Worm (Caenorhabditis elegans) whole organism, late embryonic: ENCODE results near the gene ZC132.11.
"Not testable (repeated sequence)": the region's sequence is repeated elsewhere in the genome, so short reads cannot be mapped to it uniquely, and the experiment has no call there.

Experiments
- C38D4.7 ChIP-seq: fragments of 200-800 bp; sonication (Bioruptor generic); optimal IDR thresholded peaks from 2 replicates; lab custom pipeline; 2018; ENCODE audit warnings: mild to moderate bottlenecking, missing genetic modification characterization, moderate library complexity, missing compliant biosample characterization
- ama-1 ChIP-seq: fragments of 150-350 bp; optimal IDR thresholded peaks from 2 replicates; lab custom pipeline; 2014
- ceh-45 ChIP-seq: fragments of 200-800 bp; sonication (Bioruptor generic); IDR thresholded peaks from 2 replicates; pipeline ENCODE4 v1.3.6; 2022; ENCODE audit warnings: missing genetic modification reagents, missing genetic modification characterization, missing compliant biosample characterization
- hlh-8 ChIP-seq: sonication (generic microtip); optimal IDR thresholded peaks from 2 replicates; lab custom pipeline; 2016; ENCODE audit warnings: missing genotype, missing genetic modification characterization, missing compliant biosample characterization
- mec-3 ChIP-seq: sonication (generic microtip); optimal IDR thresholded peaks from 2 replicates; lab custom pipeline; 2016; ENCODE audit warnings: borderline replicate concordance, missing genetic modification characterization, missing compliant biosample characterization
- nhr-11 ChIP-seq: fragments of 150-350 bp; optimal IDR thresholded peaks from 2 replicates; lab custom pipeline; 2014; ENCODE audit warnings: missing biosample characterization, missing genetic modification characterization
- odd-2 ChIP-seq: sonication (generic microtip); optimal IDR thresholded peaks from 2 replicates; lab custom pipeline; 2017; ENCODE audit warnings: antibody characterized with exemption, mild to moderate bottlenecking, missing genetic modification characterization, missing compliant biosample characterization
- pha-4 ChIP-seq: fragments of 150-350 bp; optimal IDR thresholded peaks from 2 replicates; lab custom pipeline; 2018; ENCODE audit warnings: missing biosample characterization, missing genetic modification reagents, missing genetic modification characterization
- pqm-1 ChIP-seq: sonication (generic microtip); optimal IDR thresholded peaks from 2 replicates; lab custom pipeline; 2016; ENCODE audit warnings: missing genetic modification characterization, missing compliant biosample characterization
- pros-1 ChIP-seq: fragments of 150-350 bp; optimal IDR thresholded peaks from 2 replicates; lab custom pipeline; 2014; ENCODE audit warnings: missing biosample characterization, missing genetic modification reagents, missing genetic modification characterization
- sox-4 ChIP-seq: sonication (generic microtip); optimal IDR thresholded peaks from 2 replicates; lab custom pipeline; 2017; ENCODE audit warnings: mild to moderate bottlenecking, missing genetic modification characterization, inconsistent platforms, missing compliant biosample characterization

- TF ChIP-seq C38D4.7; nhr-11 (tag; lab: Kevin White, UChicago); odd-2 (tag; lab: Kevin White, UChicago); mec-3; pha-4 (tag; lab: Kevin White, UChicago); pros-1 (tag; lab: Kevin White, UChicago); ceh-45; hlh-8 (tag; lab: Kevin White, UChicago); ama-1 (lab: Kevin White, UChicago); pqm-1 (tag; lab: Kevin White, UChicago); sox-4 (tag; lab: Kevin White, UChicago): not testable (repeated sequence)
Measured at ce11 chrV:4278735-4279134, 19.7 kb downstream of the ZC132.11 start, which contains the start of gene srt-20.
